Worm (Caenorhabditis elegans): ENCODE results near the gene del-6.

Gene del-6

ce11 chrV:10598670-10599154 lies 26.0 kb downstream of the del-6 start, which contains the start of gene scpl-4:
Gene scpl-4, plus strand, starts transcription at chrV:10599104.
- TF ChIP-seq tbx-2 (tag; optimal IDR thresholded peaks at IDR 0.05) (no peak), efl-1 (optimal IDR thresholded peaks at IDR 0.05) (peak in 1 of 2 experiments; percentile 1), efl-1 (GFP tag; optimal IDR thresholded peaks at IDR 0.05 in 1 of 2) (no peak), pax-3 (tag; optimal IDR thresholded peaks at IDR 0.05) (no peak), ets-5 (GFP tag; IDR thresholded peaks at IDR 0.05) (no peak), unc-86 (tag; optimal IDR thresholded peaks at IDR 0.05) (no peak), blmp-1 (tag; optimal IDR thresholded peaks at IDR 0.05) (peak; percentile 12), lin-35 (GFP tag; optimal IDR thresholded peaks at IDR 0.05) (peak in 1 of 2 experiments; percentile 26), ztf-11 (tag; optimal IDR thresholded peaks at IDR 0.05) (no peak), skn-1 (tag; optimal IDR thresholded peaks at IDR 0.05) (no peak), dpl-1 (GFP tag; optimal IDR thresholded peaks at IDR 0.05) (peak in 1 of 3 experiments; percentile 30), nhr-11 (tag; optimal IDR thresholded peaks at IDR 0.05) (no peak)

- peak; percentile 62 for TF ChIP-seq nhr-85 (tag)
- TF ChIP-seq blmp-1 (tag; optimal IDR thresholded peaks at IDR 0.05): peak; percentile 98
- TF ChIP-seq ceh-8 (GFP tag; optimal IDR thresholded peaks at IDR 0.05): no peak
These were observed 29.6 kb downstream of the del-6 start, which contains the start of gene H27A22.1 for ce11 chrV:10602051-10602937. Gene H27A22.1, plus strand, starts transcription at chrV:10602555.

- TF ChIP-seq nhr-28 (tag; optimal IDR thresholded peaks at IDR 0.05): no peak
- no peak for TF ChIP-seq nhr-76 (tag; optimal IDR thresholded peaks at IDR 0.05)
- no peak for TF ChIP-seq mep-1 (tag; optimal IDR thresholded peaks at IDR 0.05)
- no peak for TF ChIP-seq fos-1 (tag; optimal IDR thresholded peaks at IDR 0.05)
These were observed 42.8 kb downstream of the del-6 start, which contains the start of gene H09F14.1 for ce11 chrV:10615496-10615895. Gene H09F14.1, minus strand, starts transcription at chrV:10615596.

Data from whole organism, L1 larva.